Worm (Caenorhabditis elegans): ENCODE measurements around the gene trk-1.

The trk-1 gene

ce11 chrX:8917730-8918129, 33.0 kb downstream of the trk-1 start:
- no peak for TF ChIP-seq unc-62 (GFP tag; optimal IDR thresholded peaks at IDR 0.05)

- no peak for TF ChIP-seq unc-62 (GFP tag; optimal IDR thresholded peaks at IDR 0.05)
These were observed 39.7 kb downstream of the trk-1 start, which contains the start of gene cyn-8 for ce11 chrX:8911077-8911476. Gene cyn-8 (plus strand): TSS chrX:8911293.

- no peak for TF ChIP-seq unc-62 (GFP tag; optimal IDR thresholded peaks at IDR 0.05)
These were observed 45.7 kb downstream of the trk-1 start, which contains the start of gene ensh-1 for ce11 chrX:8905089-8905488. Gene ensh-1 (plus strand): TSS chrX:8905389.

- no peak for TF ChIP-seq unc-62 (GFP tag; optimal IDR thresholded peaks at IDR 0.05)
These were observed 47.9 kb downstream of the trk-1 start for ce11 chrX:8902920-8903319.

ce11 chrX:8892808-8893207, 58.0 kb downstream of the trk-1 start, which contains the start of gene C13E3.1:
Gene C13E3.1 (plus strand): TSS chrX:8893108.
- no peak for TF ChIP-seq unc-62 (GFP tag; optimal IDR thresholded peaks at IDR 0.05)

Measured in whole organism, dauer.